Worm (Caenorhabditis elegans): ENCODE measurements around the gene Y58A7A.1.

Gene Y58A7A.1

ce11 chrV:5046558-5046957, 22.8 kb downstream of the Y58A7A.1 start:
- TF ChIP-seq B0310.2 (tag; optimal IDR thresholded peaks at IDR 0.05) (no peak), ceh-13 (GFP tag; optimal IDR thresholded peaks at IDR 0.05) (no peak), ama-1 (optimal IDR thresholded peaks at IDR 0.05) (no peak), sea-1 (GFP tag; conservative IDR thresholded peaks at IDR 0.05) (no peak), scrt-1 (GFP tag; IDR thresholded peaks at IDR 0.05) (no peak), hmg-4 (GFP tag; optimal IDR thresholded peaks at IDR 0.05) (no peak), ets-7 (tag; optimal IDR thresholded peaks at IDR 0.05) (no peak)

ce11 chrV:5046103-5046502, 23.2 kb downstream of the Y58A7A.1 start, which contains the start of gene exc-14:
TSS of gene exc-14 (minus strand) at chrV:5046203.
- TF ChIP-seq sea-1 (GFP tag; conservative IDR thresholded peaks at IDR 0.05) (no peak), B0310.2 (tag; optimal IDR thresholded peaks at IDR 0.05) (no peak), tra-4 (tag; optimal IDR thresholded peaks at IDR 0.05) (no peak), F13C5.2 (tag; optimal IDR thresholded peaks at IDR 0.05) (no peak), hmg-4 (GFP tag; optimal IDR thresholded peaks at IDR 0.05) (no peak), ceh-13 (GFP tag; optimal IDR thresholded peaks at IDR 0.05) (no peak), ets-7 (tag; optimal IDR thresholded peaks at IDR 0.05) (no peak), aly-1 (tag; optimal IDR thresholded peaks at IDR 0.05) (no peak), pes-1 (GFP tag; IDR thresholded peaks at IDR 0.05) (no peak)

DNA sequence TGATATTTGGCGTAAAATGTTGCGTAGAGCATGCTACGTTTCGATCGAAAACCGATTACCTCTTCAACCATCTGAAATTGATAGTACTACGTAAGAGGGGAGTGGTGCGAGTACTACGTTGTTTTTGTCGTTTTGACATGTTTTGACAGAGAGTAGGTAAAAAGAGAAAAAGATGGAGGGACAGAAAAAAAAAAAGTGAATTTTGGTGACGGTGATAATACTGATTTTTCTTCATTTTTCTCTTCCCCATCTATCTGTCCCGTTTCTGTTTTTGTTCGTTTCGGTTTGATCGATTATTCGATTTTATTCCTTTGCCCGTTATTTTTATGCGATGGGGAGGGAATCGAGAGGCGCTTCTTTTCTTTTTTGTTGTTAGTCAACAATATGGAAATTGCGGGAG, 28.4 kb downstream of the Y58A7A.1 start, which contains the start of gene K11D12.8:
K11D12.8 (minus strand) TSS at position 77 of the 400 bp plus-strand sequence.
- TF ChIP-seq sea-1 (GFP tag; conservative IDR thresholded peaks at IDR 0.05) = no peak
- TF ChIP-seq ceh-13 (GFP tag; optimal IDR thresholded peaks at IDR 0.05) = no peak
- no peak for TF ChIP-seq hnd-1 (tag; optimal IDR thresholded peaks at IDR 0.05)
- TF ChIP-seq ceh-36 (tag; optimal IDR thresholded peaks at IDR 0.05) = no peak
- TF ChIP-seq tbx-11 (GFP tag; IDR thresholded peaks at IDR 0.05) = no peak
- TF ChIP-seq B0310.2 (tag; optimal IDR thresholded peaks at IDR 0.05) = no peak
- no peak for TF ChIP-seq ama-1 (optimal IDR thresholded peaks at IDR 0.05)
- TF ChIP-seq hmg-4 (GFP tag; optimal IDR thresholded peaks at IDR 0.05) = no peak
- no peak for TF ChIP-seq flt-1 (GFP tag; IDR thresholded peaks at IDR 0.05)
- no peak for TF ChIP-seq hmbx-1 (tag; optimal IDR thresholded peaks at IDR 0.05)
- TF ChIP-seq scrt-1 (GFP tag; IDR thresholded peaks at IDR 0.05) = no peak
- no peak for TF ChIP-seq tra-4 (tag; optimal IDR thresholded peaks at IDR 0.05)
- no peak for TF ChIP-seq aly-1 (tag; optimal IDR thresholded peaks at IDR 0.05)
- TF ChIP-seq ets-7 (tag; optimal IDR thresholded peaks at IDR 0.05) = no peak
- TF ChIP-seq pes-1 (GFP tag; IDR thresholded peaks at IDR 0.05) = no peak
- TF ChIP-seq tbx-37 (GFP tag; conservative IDR thresholded peaks at IDR 0.05) = no peak
- TF ChIP-seq F13C5.2 (tag; optimal IDR thresholded peaks at IDR 0.05) = no peak

ce11 chrV:5039559-5039958, 29.8 kb downstream of the Y58A7A.1 start, which contains the start of gene K11D12.11:
TSS of gene K11D12.11 (minus strand) at chrV:5039600.
- TF ChIP-seq ama-1 (optimal IDR thresholded peaks at IDR 0.05) (no peak), ceh-13 (GFP tag; optimal IDR thresholded peaks at IDR 0.05) (no peak), B0310.2 (tag; optimal IDR thresholded peaks at IDR 0.05) (no peak), tbx-37 (GFP tag; conservative IDR thresholded peaks at IDR 0.05) (no peak), hmg-4 (GFP tag; optimal IDR thresholded peaks at IDR 0.05) (no peak), aly-1 (tag; optimal IDR thresholded peaks at IDR 0.05) (no peak), pes-1 (GFP tag; IDR thresholded peaks at IDR 0.05) (no peak), scrt-1 (GFP tag; IDR thresholded peaks at IDR 0.05) (no peak), flt-1 (GFP tag; IDR thresholded peaks at IDR 0.05) (no peak), ceh-36 (tag; optimal IDR thresholded peaks at IDR 0.05) (no peak), tra-4 (tag; optimal IDR thresholded peaks at IDR 0.05) (no peak), sea-1 (GFP tag; conservative IDR thresholded peaks at IDR 0.05) (no peak), tbx-11 (GFP tag; IDR thresholded peaks at IDR 0.05) (no peak), ets-7 (tag; optimal IDR thresholded peaks at IDR 0.05) (no peak), F13C5.2 (tag; optimal IDR thresholded peaks at IDR 0.05) (no peak), hnd-1 (tag; optimal IDR thresholded peaks at IDR 0.05) (no peak), hmbx-1 (tag; optimal IDR thresholded peaks at IDR 0.05) (no peak)

- TF ChIP-seq F13C5.2 (tag; optimal IDR thresholded peaks at IDR 0.05) (no peak), B0310.2 (tag; optimal IDR thresholded peaks at IDR 0.05) (no peak), pes-1 (GFP tag; IDR thresholded peaks at IDR 0.05) (no peak), tbx-11 (GFP tag; IDR thresholded peaks at IDR 0.05) (no peak), aly-1 (tag; optimal IDR thresholded peaks at IDR 0.05) (no peak), hnd-1 (tag; optimal IDR thresholded peaks at IDR 0.05) (no peak)
These were observed 30.9 kb downstream of the Y58A7A.1 start for ce11 chrV:5038449-5038848.

DNA sequence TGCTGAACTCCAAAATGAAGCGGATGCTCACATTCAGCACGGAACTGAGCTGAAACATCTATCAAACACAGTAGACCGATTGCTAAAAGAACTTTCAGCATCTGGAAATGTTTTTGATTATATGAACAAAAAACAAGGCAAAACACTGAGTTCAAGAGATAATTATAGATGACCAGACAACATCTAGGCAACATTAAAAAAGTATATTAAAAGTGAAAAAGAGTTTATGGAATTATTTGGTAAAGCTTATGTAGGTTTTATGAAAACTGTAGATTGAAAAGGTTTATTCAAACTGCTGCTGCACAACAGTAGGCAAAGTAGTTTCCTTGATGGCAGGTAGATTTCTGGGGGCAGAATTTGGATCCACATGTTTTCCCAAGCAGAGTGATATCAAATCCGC, 33.0 kb downstream of the Y58A7A.1 start, which contains the start of gene K11D12.7:
K11D12.7 (minus strand) TSS at position 101 of the 400 bp plus-strand sequence.
- TF ChIP-seq scrt-1 (GFP tag; IDR thresholded peaks at IDR 0.05) (no peak), ceh-13 (GFP tag; optimal IDR thresholded peaks at IDR 0.05) (no peak), B0310.2 (tag; optimal IDR thresholded peaks at IDR 0.05) (no peak), hnd-1 (tag; optimal IDR thresholded peaks at IDR 0.05) (no peak), ceh-36 (tag; optimal IDR thresholded peaks at IDR 0.05) (no peak), hmbx-1 (tag; optimal IDR thresholded peaks at IDR 0.05) (no peak), ama-1 (optimal IDR thresholded peaks at IDR 0.05) (no peak), hmg-4 (GFP tag; optimal IDR thresholded peaks at IDR 0.05) (no peak), tra-4 (tag; optimal IDR thresholded peaks at IDR 0.05) (no peak)

ce11 chrV:5035058-5035457, 34.3 kb downstream of the Y58A7A.1 start, which contains the start of gene K11D12.6:
TSS of gene K11D12.6 (minus strand) at chrV:5035158.
- no peak for TF ChIP-seq B0310.2 (tag; optimal IDR thresholded peaks at IDR 0.05)

DNA sequence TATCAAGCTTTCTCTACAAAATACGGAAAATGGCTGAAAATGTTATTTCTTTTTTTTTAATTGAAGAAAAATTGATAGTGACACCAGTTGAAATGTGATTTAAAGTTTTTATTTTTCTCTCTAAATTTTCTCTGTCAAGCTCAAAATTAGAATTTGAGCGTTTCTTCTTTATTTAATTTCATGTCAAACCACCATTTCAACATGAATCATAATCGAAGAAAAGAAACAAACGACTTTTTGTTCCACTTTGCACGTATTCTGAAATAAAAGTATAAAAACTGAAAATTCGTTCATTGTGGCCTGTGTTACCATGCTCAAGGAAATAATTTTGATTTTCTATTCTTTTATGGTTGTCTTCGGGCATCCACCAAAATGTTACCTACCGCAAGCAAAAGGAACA, 36.2 kb downstream of the Y58A7A.1 start, which contains the start of gene K11D12.13:
K11D12.13 (plus strand) TSS at position 301 of the 400 bp plus-strand sequence.
- no peak for TF ChIP-seq F13C5.2 (tag; optimal IDR thresholded peaks at IDR 0.05)
